Worm (Caenorhabditis elegans) whole organism, L1 larva: ENCODE measurements around the gene slc-36.5.

Experiments used
- C04F5.9 ChIP-seq: sonication (generic microtip); optimal IDR thresholded peaks from 2 replicates; lab custom pipeline; 2016; ENCODE audit warnings: missing genetic modification characterization, missing compliant biosample characterization
- F16B12.6 ChIP-seq: fragments of 150-350 bp; optimal IDR thresholded peaks from 2 replicates; lab custom pipeline; 2014; ENCODE audit warnings: missing biosample characterization, missing genetic modification characterization
- aly-2 ChIP-seq: fragments of 150-350 bp; optimal IDR thresholded peaks from 2 replicates; lab custom pipeline; 2014; ENCODE audit warnings: missing biosample characterization, missing genetic modification characterization
- blmp-1 ChIP-seq: fragments of 150-350 bp; optimal IDR thresholded peaks from 2 replicates; lab custom pipeline; 2014; ENCODE audit warnings: missing biosample characterization, missing genetic modification characterization
- ceh-8 ChIP-seq: fragments of 200-800 bp; sonication (Bioruptor generic); optimal IDR thresholded peaks from 2 replicates; lab custom pipeline; 2018; ENCODE audit warnings: mild to moderate bottlenecking, missing genetic modification characterization, moderate library complexity, missing compliant biosample characterization
- ceh-82 ChIP-seq, 3 experiments: fragments of 150-350 bp in 1 of 3; sonication (generic microtip) in 2 of 3; optimal IDR thresholded peaks; 2 replicates each; lab custom pipeline; 2014 to 2017; ENCODE audit warnings: missing biosample characterization in 3 of 3, missing genetic modification characterization in 3 of 3
- ceh-88 ChIP-seq: fragments of 200-800 bp; sonication (Bioruptor generic); IDR thresholded peaks from 2 replicates; pipeline ENCODE4 v1.3.6; 2022; ENCODE audit warnings: missing genetic modification characterization, missing compliant biosample characterization
- ceh-90 ChIP-seq: sonication (generic microtip); optimal IDR thresholded peaks from 2 replicates; lab custom pipeline; 2016; ENCODE audit warnings: missing genetic modification characterization, missing compliant biosample characterization
- ces-1 ChIP-seq: fragments of 150-350 bp; optimal IDR thresholded peaks from 2 replicates; lab custom pipeline; 2014; ENCODE audit warnings: missing biosample characterization, missing genetic modification reagents, missing genetic modification characterization
- dsc-1 ChIP-seq: sonication (generic microtip); optimal IDR thresholded peaks from 2 replicates; lab custom pipeline; 2016; ENCODE audit warnings: mild to moderate bottlenecking, missing genetic modification characterization, missing compliant biosample characterization
- efl-1 ChIP-seq, 4 experiments: fragments of 150-350 bp; optimal IDR thresholded peaks in 3 of 4; peaks in 1 of 4; 1 replicate in 1 of 4; 2 replicates in 3 of 4; lab custom pipeline; 2014; ENCODE audit warnings: missing biosample characterization in 2 of 4, missing genetic modification characterization in 2 of 4, missing genetic modification reagents in 2 of 4
- egl-27 ChIP-seq, 2 experiments: fragments of 150-350 bp in 1 of 2; sonication (generic microtip); optimal IDR thresholded peaks; 3 replicates each; lab custom pipeline; 2017 to 2018; ENCODE audit warnings: missing biosample characterization in 2 of 2, missing genetic modification characterization in 2 of 2, missing genetic modification reagents in 2 of 2
- fkh-10 ChIP-seq: sonication (generic microtip); optimal IDR thresholded peaks from 2 replicates; lab custom pipeline; 2017; ENCODE audit warnings: missing biosample characterization, missing genetic modification reagents, missing genetic modification characterization
- fkh-8 ChIP-seq: sonication (generic microtip); optimal IDR thresholded peaks from 2 replicates; lab custom pipeline; 2016; ENCODE audit warnings: mild to moderate bottlenecking, missing genetic modification characterization, missing compliant biosample characterization
- fos-1 ChIP-seq: fragments of 150-350 bp; optimal IDR thresholded peaks from 2 replicates; lab custom pipeline; 2014; ENCODE audit warnings: missing biosample characterization, missing genetic modification characterization
- grh-1 ChIP-seq: fragments of 200-800 bp; sonication (Bioruptor generic); IDR thresholded peaks from 2 replicates; pipeline ENCODE4 v1.3.6; 2022; ENCODE audit warnings: missing genetic modification reagents, missing genetic modification characterization, missing compliant biosample characterization
- irx-1 ChIP-seq: sonication (generic microtip); optimal IDR thresholded peaks from 2 replicates; lab custom pipeline; 2016; ENCODE audit warnings: missing genetic modification characterization, missing compliant biosample characterization
- isw-1 ChIP-seq: fragments of 200-800 bp; sonication (Bioruptor generic); IDR thresholded peaks from 2 replicates; pipeline ENCODE4 v1.3.6; 2022; ENCODE audit warnings: missing genetic modification characterization, missing compliant biosample characterization
- lin-14 ChIP-seq: fragments of 200-800 bp; sonication (Bioruptor generic); optimal IDR thresholded peaks from 2 replicates; lab custom pipeline; 2018; ENCODE audit warnings: mild to moderate bottlenecking, missing genetic modification characterization, moderate library complexity, missing compliant biosample characterization
- lin-35 ChIP-seq, 2 experiments: fragments of 150-350 bp; optimal IDR thresholded peaks; 2 replicates each; lab custom pipeline; 2014; ENCODE audit warnings: missing biosample characterization in 2 of 2, missing genetic modification characterization in 2 of 2, missing genetic modification reagents in 2 of 2
- lin-39 ChIP-seq: fragments of 150-350 bp; optimal IDR thresholded peaks from 2 replicates; lab custom pipeline; 2014; ENCODE audit warnings: missing biosample characterization, missing genetic modification reagents, missing genetic modification characterization
- lir-3 ChIP-seq: sonication (generic microtip); optimal IDR thresholded peaks from 2 replicates; lab custom pipeline; 2016; ENCODE audit warnings: mild to moderate bottlenecking, missing genetic modification characterization, moderate library complexity, missing compliant biosample characterization; ENCODE audit not compliant: poor library complexity
- lsy-2 ChIP-seq, 2 experiments: fragments of 150-350 bp; optimal IDR thresholded peaks; 2 replicates each; lab custom pipeline; 2014; ENCODE audit warnings: missing biosample characterization in 2 of 2, missing genetic modification characterization in 2 of 2
- mab-9 ChIP-seq: fragments of 200-800 bp; sonication (Bioruptor generic); IDR thresholded peaks from 2 replicates; pipeline ENCODE4 v1.3.6; 2022; ENCODE audit warnings: missing genetic modification reagents, missing genetic modification characterization, missing compliant biosample characterization
- mdl-1 ChIP-seq, 2 experiments: fragments of 150-350 bp; optimal IDR thresholded peaks; 2 replicates each; lab custom pipeline; 2014 to 2017; ENCODE audit warnings: missing biosample characterization in 2 of 2, missing genetic modification characterization in 2 of 2, inconsistent platforms in 1 of 2
- mep-1 ChIP-seq: fragments of 150-350 bp; optimal IDR thresholded peaks from 2 replicates; lab custom pipeline; 2014; ENCODE audit warnings: missing biosample characterization, missing genetic modification characterization
- nhr-11 ChIP-seq: fragments of 150-350 bp; optimal IDR thresholded peaks from 2 replicates; lab custom pipeline; 2014; ENCODE audit warnings: missing biosample characterization, missing genetic modification characterization
- nhr-20 ChIP-seq: sonication (generic microtip); optimal IDR thresholded peaks from 2 replicates; lab custom pipeline; 2016; ENCODE audit warnings: mild to moderate bottlenecking, missing genetic modification characterization, missing compliant biosample characterization
- nhr-237 ChIP-seq: fragments of 150-350 bp; optimal IDR thresholded peaks from 2 replicates; lab custom pipeline; 2014; ENCODE audit warnings: missing biosample characterization, missing genetic modification characterization
- nhr-28 ChIP-seq: fragments of 150-350 bp; optimal IDR thresholded peaks from 2 replicates; lab custom pipeline; 2014; ENCODE audit warnings: missing biosample characterization, missing genetic modification characterization
- nhr-47 ChIP-seq: sonication (generic microtip); optimal IDR thresholded peaks from 2 replicates; lab custom pipeline; 2016; ENCODE audit warnings: mild to moderate bottlenecking, missing genetic modification characterization, moderate library complexity, missing compliant biosample characterization
- nhr-77 ChIP-seq: fragments of 150-350 bp; optimal IDR thresholded peaks from 2 replicates; lab custom pipeline; 2014; ENCODE audit warnings: missing biosample characterization, missing genetic modification characterization
- nhr-84 ChIP-seq: sonication (generic microtip); optimal IDR thresholded peaks from 2 replicates; lab custom pipeline; 2017; ENCODE audit warnings: missing biosample characterization, missing genetic modification characterization
- nhr-90 ChIP-seq: sonication (generic microtip); optimal IDR thresholded peaks from 2 replicates; lab custom pipeline; 2016; ENCODE audit warnings: mild to moderate bottlenecking, missing genetic modification characterization, missing compliant biosample characterization; ENCODE audit not compliant: poor library complexity
- pqm-1 ChIP-seq: sonication (generic microtip); optimal IDR thresholded peaks from 3 replicates; lab custom pipeline; 2017; ENCODE audit warnings: missing biosample characterization, missing genetic modification characterization
- rnt-1 ChIP-seq: sonication (generic microtip); optimal IDR thresholded peaks from 2 replicates; lab custom pipeline; 2016; ENCODE audit warnings: mild to moderate bottlenecking, missing genetic modification characterization, moderate library complexity, missing compliant biosample characterization
- skn-1 ChIP-seq: fragments of 150-350 bp; optimal IDR thresholded peaks from 2 replicates; lab custom pipeline; 2014; ENCODE audit warnings: missing biosample characterization, missing genetic modification characterization
- snu-23 ChIP-seq: sonication (generic microtip); optimal IDR thresholded peaks from 2 replicates; lab custom pipeline; 2016; ENCODE audit warnings: missing genetic modification characterization, missing compliant biosample characterization
- sox-4 ChIP-seq: sonication (generic microtip); optimal IDR thresholded peaks from 2 replicates; lab custom pipeline; 2016; ENCODE audit warnings: missing genetic modification characterization, missing compliant biosample characterization
- sptf-1 ChIP-seq: fragments of 150-350 bp; optimal IDR thresholded peaks from 2 replicates; lab custom pipeline; 2014; ENCODE audit warnings: missing biosample characterization, missing genetic modification characterization
- sup-37 ChIP-seq: fragments of 200-800 bp; sonication (Bioruptor generic); optimal IDR thresholded peaks from 2 replicates; lab custom pipeline; 2018; ENCODE audit warnings: mild to moderate bottlenecking, missing genetic modification characterization, missing compliant biosample characterization
- swsn-7 ChIP-seq: sonication (generic microtip); optimal IDR thresholded peaks from 2 replicates; lab custom pipeline; 2016; ENCODE audit warnings: missing genetic modification characterization, missing compliant biosample characterization
- tbx-2 ChIP-seq: sonication (generic microtip); optimal IDR thresholded peaks from 2 replicates; lab custom pipeline; 2016; ENCODE audit warnings: missing genetic modification characterization, missing compliant biosample characterization
- tlp-1 ChIP-seq: fragments of 150-350 bp; optimal IDR thresholded peaks from 2 replicates; lab custom pipeline; 2014; ENCODE audit warnings: missing biosample characterization, missing genetic modification characterization
- unc-130 ChIP-seq: fragments of 150-350 bp; optimal IDR thresholded peaks from 2 replicates; lab custom pipeline; 2017; ENCODE audit warnings: missing biosample characterization, missing genetic modification characterization, inconsistent platforms
- unc-62 ChIP-seq: fragments of 150-350 bp; optimal IDR thresholded peaks from 2 replicates; lab custom pipeline; 2014; ENCODE audit warnings: missing biosample characterization, missing genetic modification reagents, missing genetic modification characterization
- unc-86 ChIP-seq: sonication (generic microtip); optimal IDR thresholded peaks from 2 replicates; lab custom pipeline; 2016; ENCODE audit warnings: missing genetic modification characterization, missing compliant biosample characterization
- vab-15 ChIP-seq: sonication (generic microtip); optimal IDR thresholded peaks from 2 replicates; lab custom pipeline; 2017; ENCODE audit warnings: missing genotype, mild to moderate bottlenecking, missing genetic modification characterization, missing compliant biosample characterization
- xbp-1 ChIP-seq: sonication (generic microtip); optimal IDR thresholded peaks from 2 replicates; lab custom pipeline; 2016; ENCODE audit warnings: missing genetic modification characterization, missing compliant biosample characterization
- zag-1 ChIP-seq: fragments of 150-350 bp; optimal IDR thresholded peaks from 2 replicates; lab custom pipeline; 2014; ENCODE audit warnings: missing biosample characterization, missing genetic modification characterization
- ztf-11 ChIP-seq, 2 experiments: sonication (generic microtip); optimal IDR thresholded peaks; 2 replicates each; lab custom pipeline; 2016 to 2017; ENCODE audit warnings: missing genetic modification characterization in 2 of 2, missing biosample characterization in 1 of 2, missing compliant biosample characterization in 1 of 2
- ztf-4 ChIP-seq: fragments of 150-350 bp; optimal IDR thresholded peaks from 2 replicates; lab custom pipeline; 2014; ENCODE audit warnings: missing biosample characterization, missing genetic modification characterization

Gene slc-36.5

ce11 chrII:6827388-6827787 is 49.5 kb downstream of the slc-36.5 start (continued):
- no peak for TF ChIP-seq grh-1 (GFP tag; lab: Robert Waterston, UW)
- TF ChIP-seq nhr-47 (tag; lab: Kevin White, UChicago): peak; percentile 56
- TF ChIP-seq mdl-1 (tag; optimal IDR thresholded peaks at IDR 0.05; lab: Kevin White, UChicago): peak in 1 of 2 experiments; percentile 58

DNA sequence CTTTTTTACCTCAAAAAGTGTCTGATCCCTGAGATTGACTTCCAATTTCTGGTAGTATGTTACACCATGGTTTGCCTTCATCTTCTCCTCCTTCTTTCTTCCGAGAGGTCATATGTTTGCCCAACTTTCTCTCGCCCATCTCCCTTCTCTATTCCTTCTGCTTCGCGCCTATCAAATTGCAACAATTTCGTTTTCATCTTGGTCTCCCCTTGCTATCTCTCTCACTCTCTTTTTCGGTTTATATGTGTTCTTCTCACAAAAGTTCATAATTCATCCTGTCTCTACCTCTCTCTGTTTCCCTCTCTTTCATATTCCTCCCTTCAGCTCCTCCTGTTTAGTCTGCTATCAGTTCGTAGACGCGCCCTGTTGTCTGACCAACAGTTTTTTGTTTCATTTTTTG is 50.1 kb downstream of the slc-36.5 start:
- no peak for TF ChIP-seq ceh-8 (GFP tag; lab: Kevin White, UChicago)
- TF ChIP-seq fkh-10 (GFP tag; lab: Kevin White, UChicago): no peak
- no peak for TF ChIP-seq fkh-8 (tag; lab: Kevin White, UChicago)
- no peak for TF ChIP-seq nhr-77 (tag; lab: Kevin White, UChicago)
- TF ChIP-seq zag-1 (tag; lab: Kevin White, UChicago): no peak
- TF ChIP-seq nhr-90 (tag; lab: Kevin White, UChicago): no peak
- no peak for TF ChIP-seq sptf-1 (tag; lab: Kevin White, UChicago)
- TF ChIP-seq lin-35 (GFP tag; optimal IDR thresholded peaks at IDR 0.05; lab: Kevin White, UChicago): peak; percentile 11 to 19
- TF ChIP-seq ztf-11 (tag; optimal IDR thresholded peaks at IDR 0.05; lab: Kevin White, UChicago): no peak
- TF ChIP-seq F16B12.6: no peak
- no peak for TF ChIP-seq nhr-11
- no peak for TF ChIP-seq xbp-1 (tag; lab: Kevin White, UChicago)
- peak; percentile 60 for TF ChIP-seq nhr-20 (tag; lab: Kevin White, UChicago)
- no peak for TF ChIP-seq swsn-7 (tag; lab: Kevin White, UChicago)
- no peak for TF ChIP-seq nhr-47 (tag; lab: Kevin White, UChicago)
- TF ChIP-seq irx-1 (tag; lab: Kevin White, UChicago): no peak
- TF ChIP-seq efl-1 (optimal IDR thresholded peaks at IDR 0.05; lab: Kevin White, UChicago): no peak
- peak in 1 of 2 experiments; percentile 91 for TF ChIP-seq efl-1 (GFP tag; optimal IDR thresholded peaks at IDR 0.05 in 1 of 2; lab: Kevin White, UChicago)
- no peak for TF ChIP-seq nhr-84 (tag; lab: Kevin White, UChicago)
- TF ChIP-seq nhr-237 (tag; lab: Kevin White, UChicago): no peak
- TF ChIP-seq snu-23: peak; percentile 33
- no peak for TF ChIP-seq sup-37 (GFP tag; lab: Kevin White, UChicago)
- TF ChIP-seq sox-4 (tag; lab: Kevin White, UChicago): no peak
- TF ChIP-seq unc-86 (tag; lab: Kevin White, UChicago): no peak
- TF ChIP-seq lin-39: no peak
- no peak for TF ChIP-seq isw-1
- TF ChIP-seq aly-2: no peak
- TF ChIP-seq ces-1: no peak
- peak in 1 of 2 experiments; percentile 62 for TF ChIP-seq lsy-2 (tag; optimal IDR thresholded peaks at IDR 0.05; lab: Kevin White, UChicago)
- TF ChIP-seq ceh-82 (tag; optimal IDR thresholded peaks at IDR 0.05; lab: Kevin White, UChicago): peak in 1 of 3 experiments; percentile 22
- no peak for TF ChIP-seq tlp-1 (tag; lab: Kevin White, UChicago)
- TF ChIP-seq lir-3 (tag; lab: Kevin White, UChicago): peak; percentile 10
- TF ChIP-seq unc-130: peak; percentile 74
- no peak for TF ChIP-seq pqm-1
- no peak for TF ChIP-seq unc-62 (GFP tag; lab: Kevin White, UChicago)
- no peak for TF ChIP-seq egl-27 (tag; optimal IDR thresholded peaks at IDR 0.05; lab: Kevin White, UChicago)
- peak; percentile 99 for TF ChIP-seq blmp-1 (tag; lab: Kevin White, UChicago)
- peak; percentile 25 for TF ChIP-seq tbx-2
- no peak for TF ChIP-seq ceh-88 (GFP tag; lab: Robert Waterston, UW)
- no peak for TF ChIP-seq vab-15
- no peak for TF ChIP-seq C04F5.9
- peak; percentile 35 for TF ChIP-seq rnt-1 (tag; lab: Kevin White, UChicago)
- no peak for TF ChIP-seq mab-9 (GFP tag; lab: Robert Waterston, UW)
- peak; percentile 76 for TF ChIP-seq lin-14 (GFP tag; lab: Kevin White, UChicago)
- no peak for TF ChIP-seq ztf-4
- no peak for TF ChIP-seq ceh-90 (tag; lab: Kevin White, UChicago)
- no peak for TF ChIP-seq dsc-1 (tag; lab: Kevin White, UChicago)
- peak; percentile 23 for TF ChIP-seq skn-1 (tag; lab: Kevin White, UChicago)
- TF ChIP-seq fos-1 (tag; lab: Kevin White, UChicago): no peak
- peak; percentile 23 for TF ChIP-seq mep-1 (tag; lab: Kevin White, UChicago)
- no peak for TF ChIP-seq nhr-28 (tag; lab: Kevin White, UChicago)
